Fruit fly (Drosophila melanogaster): ENCODE measurements around the gene CG11035.

CG11035 gene

DNA sequence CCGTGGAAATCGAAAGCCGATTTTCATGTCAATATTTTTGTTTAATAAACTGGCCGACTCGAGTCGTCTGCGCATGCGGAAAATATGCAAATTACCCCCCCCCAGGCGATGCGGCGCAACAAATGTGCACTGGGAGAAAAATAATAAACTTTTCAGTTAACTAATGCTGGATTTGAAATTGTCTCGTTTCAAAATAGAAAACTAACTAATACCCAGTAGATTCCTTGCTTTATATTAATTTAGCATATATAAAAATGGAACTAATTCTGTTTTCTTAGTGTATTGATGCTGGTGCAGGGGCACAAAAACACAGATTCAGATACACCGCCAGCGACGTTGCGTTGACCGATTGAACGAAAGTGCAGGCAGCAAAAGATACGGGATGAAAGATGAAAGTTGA, 5.1 kb upstream of the CG11035 start (continued):
- TF ChIP-seq CG2116 (GFP tag; optimal IDR thresholded peaks at IDR 0.05) = no peak
- TF ChIP-seq CG16815 (GFP tag; optimal IDR thresholded peaks at IDR 0.05) = no peak
- no peak for TF ChIP-seq CG12104 (GFP tag; optimal IDR thresholded peaks at IDR 0.05)
- TF ChIP-seq row (GFP tag; IDR thresholded peaks at IDR 0.05) = 0 out of 3 replicates have a peak, but pooled peaks have one; percentile 11
- TF ChIP-seq HHEX (GFP tag; optimal IDR thresholded peaks at IDR 0.05) = no peak
- TF ChIP-seq zen (tag; optimal IDR thresholded peaks at IDR 0.05) = peak; percentile 8
- TF ChIP-seq Pdp1 (GFP tag; optimal IDR thresholded peaks at IDR 0.05) = no peak
- TF ChIP-seq vnd (GFP tag; IDR thresholded peaks at IDR 0.05; ENCODE audit: partially characterized antibody) = no peak
- no peak for TF ChIP-seq CG5180 (GFP tag; optimal IDR thresholded peaks at IDR 0.05)
- TF ChIP-seq CG10462 (GFP tag; optimal IDR thresholded peaks at IDR 0.05) = no peak
- TF ChIP-seq CG11398 (GFP tag; optimal IDR thresholded peaks at IDR 0.05) = no peak
- no peak for TF ChIP-seq knrl (GFP tag; IDR thresholded peaks at IDR 0.05; ENCODE audit: partially characterized antibody)
- TF ChIP-seq CG15479 (GFP tag; optimal IDR thresholded peaks at IDR 0.05) = no peak
- no peak for TF ChIP-seq Hr3 (GFP tag; optimal IDR thresholded peaks at IDR 0.05)
- no peak for TF ChIP-seq dan (GFP tag; IDR thresholded peaks at IDR 0.05)
- peak; percentile 46 for TF ChIP-seq phol (tag; optimal IDR thresholded peaks at IDR 0.05)
- no peak for TF ChIP-seq CG30403 (GFP tag; optimal IDR thresholded peaks at IDR 0.05)
- TF ChIP-seq ap (GFP tag; IDR thresholded peaks at IDR 0.05) = no peak
- TF ChIP-seq Hr51 (GFP tag; optimal IDR thresholded peaks at IDR 0.05) = no peak
- TF ChIP-seq Ravus (GFP tag; IDR thresholded peaks at IDR 0.05) = no peak
- no peak for TF ChIP-seq abd-A (tag; optimal IDR thresholded peaks at IDR 0.05)
- TF ChIP-seq Lpt (GFP tag; optimal IDR thresholded peaks at IDR 0.05) = no peak
- no peak for TF ChIP-seq cwo (GFP tag; optimal IDR thresholded peaks at IDR 0.05)
- TF ChIP-seq CG14014 (GFP tag; IDR thresholded peaks at IDR 0.05) = no peak
- no peak for TF ChIP-seq bowl (GFP tag; IDR thresholded peaks at IDR 0.05)
- TF ChIP-seq Rx (GFP tag; IDR thresholded peaks at IDR 0.05) = peak; percentile 36; the same call in 1 of the 2 replicates
- 0 out of 2 replicates have a peak, but pooled peaks have one; percentile 22 for TF ChIP-seq CG6689 (GFP tag; IDR thresholded peaks at IDR 0.05)
- TF ChIP-seq ab (GFP tag; optimal IDR thresholded peaks at IDR 0.05) = no peak
- TF ChIP-seq nerfin-2 (GFP tag; IDR thresholded peaks at IDR 0.05; ENCODE audit: partially characterized antibody) = no peak
- TF ChIP-seq PHDP (tag; optimal IDR thresholded peaks at IDR 0.05) = no peak
- no peak for TF ChIP-seq CG12155 (GFP tag; optimal IDR thresholded peaks at IDR 0.05)
- no peak for TF ChIP-seq CG4730 (GFP tag; IDR thresholded peaks at IDR 0.05)
- TF ChIP-seq CG10654 (GFP tag; optimal IDR thresholded peaks at IDR 0.05) = no peak
- TF ChIP-seq CG6813 (GFP tag; optimal IDR thresholded peaks at IDR 0.05) = no peak
- no peak for TF ChIP-seq Hr78 (GFP tag; optimal IDR thresholded peaks at IDR 0.05)
- no peak for TF ChIP-seq Atf6 (GFP tag; IDR thresholded peaks at IDR 0.05)
- TF ChIP-seq CG31224 (GFP tag; IDR thresholded peaks at IDR 0.05) = no peak
- TF ChIP-seq CG7556 (GFP tag; optimal IDR thresholded peaks at IDR 0.05) = no peak
- TF ChIP-seq CG18262 (tag; optimal IDR thresholded peaks at IDR 0.05) = peak; percentile 53
- no peak for TF ChIP-seq CG2875 (GFP tag; optimal IDR thresholded peaks at IDR 0.05)
- no peak for TF ChIP-seq NC2β (GFP tag; optimal IDR thresholded peaks at IDR 0.05)
- no peak for TF ChIP-seq CG3281 (GFP tag; optimal IDR thresholded peaks at IDR 0.05)
- 0 out of 2 replicates have a peak, but pooled peaks have one; percentile 30 for TF ChIP-seq ttk (GFP tag; IDR thresholded peaks at IDR 0.05)
- no peak for TF ChIP-seq ham (GFP tag; IDR thresholded peaks at IDR 0.05)
- no peak for TF ChIP-seq CG9932 (GFP tag; IDR thresholded peaks at IDR 0.05)
- TF ChIP-seq Lhr (GFP tag; optimal IDR thresholded peaks at IDR 0.05) = no peak
- no peak for TF ChIP-seq CG3163 (GFP tag; optimal IDR thresholded peaks at IDR 0.05)
- TF ChIP-seq her (GFP tag; optimal IDR thresholded peaks at IDR 0.05) = no peak
- TF ChIP-seq CG6765 (GFP tag; optimal IDR thresholded peaks at IDR 0.05) = no peak
- TF ChIP-seq disco-r (GFP tag; optimal IDR thresholded peaks at IDR 0.05) = no peak
- TF ChIP-seq CG4854 (GFP tag; optimal IDR thresholded peaks at IDR 0.05) = no peak
